Worm (Caenorhabditis elegans) whole organism, L1 larva: ENCODE results near the gene sym-2.

Experiments used
- aha-1 ChIP-seq: fragments of 150-350 bp; optimal IDR thresholded peaks from 2 replicates; lab custom pipeline; 2014; ENCODE audit warnings: missing biosample characterization, missing genetic modification characterization
- ama-1 ChIP-seq: fragments of 150-350 bp; optimal IDR thresholded peaks from 2 replicates; lab custom pipeline; 2014
- ceh-82 ChIP-seq, 3 experiments: fragments of 150-350 bp in 1 of 3; sonication (generic microtip) in 2 of 3; optimal IDR thresholded peaks; 2 replicates each; lab custom pipeline; 2014 to 2017; ENCODE audit warnings: missing biosample characterization in 3 of 3, missing genetic modification characterization in 3 of 3
- dpl-1 ChIP-seq, 3 experiments: fragments of 150-350 bp in 2 of 3; sonication (generic microtip) in 1 of 3; optimal IDR thresholded peaks; 2 replicates each; lab custom pipeline; 2014 to 2017; ENCODE audit warnings: missing biosample characterization in 3 of 3, missing genetic modification characterization in 3 of 3, missing genetic modification reagents in 3 of 3
- efl-1 ChIP-seq, 4 experiments: fragments of 150-350 bp; optimal IDR thresholded peaks in 3 of 4; peaks in 1 of 4; 1 replicate in 1 of 4; 2 replicates in 3 of 4; lab custom pipeline; 2014; ENCODE audit warnings: missing biosample characterization in 2 of 4, missing genetic modification characterization in 2 of 4, missing genetic modification reagents in 2 of 4
- egl-13 ChIP-seq: sonication (generic microtip); optimal IDR thresholded peaks from 2 replicates; lab custom pipeline; 2016; ENCODE audit warnings: missing genotype, missing genetic modification reagents, missing genetic modification characterization, missing compliant biosample characterization
- fkh-8 ChIP-seq: sonication (generic microtip); optimal IDR thresholded peaks from 2 replicates; lab custom pipeline; 2016; ENCODE audit warnings: mild to moderate bottlenecking, missing genetic modification characterization, missing compliant biosample characterization
- fos-1 ChIP-seq: fragments of 150-350 bp; optimal IDR thresholded peaks from 2 replicates; lab custom pipeline; 2014; ENCODE audit warnings: missing biosample characterization, missing genetic modification characterization
- hlh-17 ChIP-seq: fragments of 200-800 bp; sonication (Bioruptor generic); optimal IDR thresholded peaks from 2 replicates; lab custom pipeline; 2018; ENCODE audit warnings: missing genetic modification characterization, mild to moderate bottlenecking, missing compliant biosample characterization, moderate library complexity, borderline replicate concordance
- nhr-20 ChIP-seq: sonication (generic microtip); optimal IDR thresholded peaks from 2 replicates; lab custom pipeline; 2016; ENCODE audit warnings: mild to moderate bottlenecking, missing genetic modification characterization, missing compliant biosample characterization
- nhr-28 ChIP-seq: fragments of 150-350 bp; optimal IDR thresholded peaks from 2 replicates; lab custom pipeline; 2014; ENCODE audit warnings: missing biosample characterization, missing genetic modification characterization
- nhr-71 ChIP-seq: sonication (generic microtip); optimal IDR thresholded peaks from 2 replicates; lab custom pipeline; 2016; ENCODE audit warnings: mild to moderate bottlenecking, missing genetic modification characterization, moderate library complexity, missing compliant biosample characterization
- snpc-4 ChIP-seq: fragments of 150-350 bp; optimal IDR thresholded peaks from 2 replicates; lab custom pipeline; 2014; ENCODE audit warnings: missing biosample characterization, missing genetic modification characterization
- ztf-11 ChIP-seq, 2 experiments: sonication (generic microtip); optimal IDR thresholded peaks; 2 replicates each; lab custom pipeline; 2016 to 2017; ENCODE audit warnings: missing genetic modification characterization in 2 of 2, missing biosample characterization in 1 of 2, missing compliant biosample characterization in 1 of 2

DNA sequence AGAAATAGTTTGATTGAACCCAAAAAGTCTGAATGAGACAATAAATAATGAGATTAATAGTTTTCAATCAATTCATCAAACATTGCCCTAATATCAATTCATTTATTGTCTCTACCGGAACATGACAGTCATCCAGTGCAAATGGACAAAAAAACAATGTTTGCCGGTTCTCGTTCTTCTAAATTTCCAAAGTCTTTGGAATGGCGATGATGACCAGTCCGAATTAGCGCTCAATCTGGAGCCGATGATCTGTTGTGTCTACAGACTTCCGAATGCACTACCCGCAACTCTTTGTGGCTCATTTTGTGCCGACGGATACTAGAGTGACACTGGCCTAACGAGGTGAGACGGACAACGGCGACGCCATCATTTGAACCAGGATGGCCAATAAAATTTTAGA lies 48.0 kb upstream of the sym-2 start, which contains the start of gene T26C5.3:
- no peak for TF ChIP-seq fos-1 (tag; lab: Kevin White, UChicago)
- TF ChIP-seq ztf-11 (tag; optimal IDR thresholded peaks at IDR 0.05; lab: Kevin White, UChicago): no peak
- no peak for TF ChIP-seq fkh-8 (tag; lab: Kevin White, UChicago)
- TF ChIP-seq ceh-82 (tag; optimal IDR thresholded peaks at IDR 0.05; lab: Kevin White, UChicago): no peak
- TF ChIP-seq hlh-17 (GFP tag; lab: Kevin White, UChicago): no peak
- no peak for TF ChIP-seq snpc-4
- no peak for TF ChIP-seq aha-1 (tag; lab: Kevin White, UChicago)
- TF ChIP-seq dpl-1 (GFP tag; optimal IDR thresholded peaks at IDR 0.05; lab: Kevin White, UChicago): no peak
- no peak for TF ChIP-seq nhr-71
- no peak for TF ChIP-seq ama-1
- TF ChIP-seq efl-1 (optimal IDR thresholded peaks at IDR 0.05; lab: Kevin White, UChicago): no peak
- TF ChIP-seq efl-1 (GFP tag; optimal IDR thresholded peaks at IDR 0.05 in 1 of 2; lab: Kevin White, UChicago): no peak
- no peak for TF ChIP-seq egl-13 (tag; lab: Kevin White, UChicago)
- no peak for TF ChIP-seq nhr-20 (tag; lab: Kevin White, UChicago)
- no peak for TF ChIP-seq nhr-28 (tag; lab: Kevin White, UChicago)
